Fruit fly (Drosophila melanogaster): ENCODE data around the gene Dpm3.

The Dpm3 gene

DNA sequence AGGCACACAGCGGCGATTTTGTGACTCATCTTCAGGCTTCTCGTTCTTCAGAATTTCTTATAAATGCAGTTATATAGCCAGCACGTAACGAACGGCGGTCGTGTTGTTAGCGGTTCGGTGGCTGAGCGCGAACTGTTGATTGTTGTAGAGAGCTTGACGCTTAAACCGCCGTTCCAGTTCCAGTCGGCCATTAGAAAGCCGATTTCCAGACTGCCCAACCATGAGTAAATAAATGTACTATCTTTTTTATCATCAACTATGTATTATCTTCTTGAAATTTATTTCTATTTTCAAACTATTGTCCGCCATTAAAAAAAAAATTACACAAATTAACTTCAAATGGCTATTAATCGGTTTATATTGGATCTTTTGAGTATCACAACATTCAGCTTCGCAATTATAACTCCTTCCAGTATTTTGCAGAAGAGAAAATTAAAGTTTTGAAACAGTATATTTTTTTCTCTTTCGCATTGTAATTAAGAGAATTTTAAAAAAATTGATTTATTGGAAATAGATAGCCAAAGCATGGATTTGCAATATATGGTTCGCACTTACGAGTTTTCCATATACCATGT lies 1.0 kb downstream of the Dpm3 start, which contains the start of gene GILT1 (continued):
- TF ChIP-seq Sox15 (GFP tag; optimal IDR thresholded peaks at IDR 0.05) (no peak), ss (GFP tag; optimal IDR thresholded peaks at IDR 0.05) (no peak)

- TF ChIP-seq CG31627 (GFP tag; optimal IDR thresholded peaks at IDR 0.05) (peak; percentile 93), pdm3 (GFP tag; optimal IDR thresholded peaks at IDR 0.05) (peak; percentile 97), ss (GFP tag; optimal IDR thresholded peaks at IDR 0.05) (peak; percentile 91 to 93), acj6 (GFP tag; optimal IDR thresholded peaks at IDR 0.05) (peak; percentile 95), lz (GFP tag; optimal IDR thresholded peaks at IDR 0.05) (peak; percentile 96), fd85E (GFP tag; optimal IDR thresholded peaks at IDR 0.05) (peak; percentile 74), Lpt (GFP tag; optimal IDR thresholded peaks at IDR 0.05) (peak; percentile 80), CG8632 (GFP tag; optimal IDR thresholded peaks at IDR 0.05) (peak; percentile 96), Ets21C (GFP tag; optimal IDR thresholded peaks at IDR 0.05) (peak; percentile 90), CG11902 (GFP tag; optimal IDR thresholded peaks at IDR 0.05) (peak; percentile 81), CG32006 (GFP tag; optimal IDR thresholded peaks at IDR 0.05) (peak; percentile 97), Hr38 (GFP tag; optimal IDR thresholded peaks at IDR 0.05) (peak; percentile 25), Hr39 (GFP tag; optimal IDR thresholded peaks at IDR 0.05) (peak; percentile 94), CG6163 (GFP tag; IDR thresholded peaks at IDR 0.05) (peak; percentile 88), cyc (GFP tag; optimal IDR thresholded peaks at IDR 0.05) (peak; percentile 89), CG9139 (GFP tag; optimal IDR thresholded peaks at IDR 0.05) (peak; percentile 76), CG3919 (GFP tag; optimal IDR thresholded peaks at IDR 0.05) (peak; percentile 91), CG11294 (GFP tag; IDR thresholded peaks at IDR 0.05) (peak; percentile 74), CG1621 (tag; optimal IDR thresholded peaks at IDR 0.05) (peak; percentile 91), CG16779 (tag; optimal IDR thresholded peaks at IDR 0.05) (peak; percentile 90), CG6792 (GFP tag; optimal IDR thresholded peaks at IDR 0.05) (peak; percentile 94), CG6854 (GFP tag; optimal IDR thresholded peaks at IDR 0.05) (peak; percentile 68), CG10631 (GFP tag; optimal IDR thresholded peaks at IDR 0.05) (peak; percentile 95), Sox102F (GFP tag; optimal IDR thresholded peaks at IDR 0.05) (peak; percentile 95), Ets96B (tag; optimal IDR thresholded peaks at IDR 0.05) (peak; percentile 93), Hr4 (GFP tag; optimal IDR thresholded peaks at IDR 0.05) (peak; percentile 97), Sox14 (GFP tag; optimal IDR thresholded peaks at IDR 0.05) (peak; percentile 96), CG15336 (GFP tag; IDR thresholded peaks at IDR 0.05) (peak; percentile 93), fd59A (GFP tag; optimal IDR thresholded peaks at IDR 0.05) (peak; percentile 91), eg (GFP tag; IDR thresholded peaks at IDR 0.05) (peak; percentile 85; the same call in 2 of the 3 replicates), dsx (GFP tag; optimal IDR thresholded peaks at IDR 0.05; ENCODE audit: poor library complexity, severe bottlenecking) (peak; percentile 92), topi (GFP tag; optimal IDR thresholded peaks at IDR 0.05) (peak; percentile 93), Eip78C (GFP tag) (peak; percentile 99), Blimp-1 (GFP tag; optimal IDR thresholded peaks at IDR 0.05) (peak; percentile 91), Met (GFP tag; optimal IDR thresholded peaks at IDR 0.05) (peak; percentile 95), fkh (GFP tag; optimal IDR thresholded peaks at IDR 0.05) (peak; percentile 18), OdsH (GFP tag; optimal IDR thresholded peaks at IDR 0.05) (peak; percentile 96), CG3032 (tag; optimal IDR thresholded peaks at IDR 0.05) (peak; percentile 96), achi (GFP tag; optimal IDR thresholded peaks at IDR 0.05) (peak; percentile 93), svp (GFP tag) (peak; percentile 97), salr (GFP tag; optimal IDR thresholded peaks at IDR 0.05) (peak; percentile 85 to 95), esn (GFP tag; optimal IDR thresholded peaks at IDR 0.05) (peak; percentile 97), dac (GFP tag; optimal IDR thresholded peaks at IDR 0.05) (peak; percentile 82), CG8319 (GFP tag; optimal IDR thresholded peaks at IDR 0.05) (peak; percentile 88), CG10669 (GFP tag; optimal IDR thresholded peaks at IDR 0.05) (peak; percentile 94), CG34406 (GFP tag; optimal IDR thresholded peaks at IDR 0.05) (peak; percentile 96)
These were observed 1.7 kb downstream of the Dpm3 start for dm6 chr3R:13400902-13401721.
